Fruit fly (Drosophila melanogaster) whole organism, prepupa: ENCODE results near the gene CG14286.

Source experiments
- CG15336 ChIP-seq: fragments of 200-800 bp; sonication (Bioruptor generic); IDR thresholded peaks from 2 replicates; pipeline ENCODE4 v1.3.6; 2022; ENCODE audit warnings: missing biosample characterization, missing genetic modification characterization
- CG9139 ChIP-seq: fragments of 200-800 bp; sonication (Bioruptor generic); optimal IDR thresholded peaks from 3 replicates; lab custom pipeline; 2017; ENCODE audit warnings: missing biosample characterization, mild to moderate bottlenecking, missing genetic modification characterization
- topi ChIP-seq: fragments of 200-800 bp; sonication (Bioruptor generic); optimal IDR thresholded peaks from 3 replicates; lab custom pipeline; 2016; ENCODE audit warnings: missing biosample characterization, missing genetic modification characterization

dm6 chr3R:18997388-18998287 lies 26.3 kb upstream of the CG14286 start:
- no peak for TF ChIP-seq CG9139 (GFP tag; lab: Kevin White, UChicago)
- TF ChIP-seq CG15336 (GFP tag; lab: Robert Waterston, UW): no peak
- TF ChIP-seq topi (GFP tag; lab: Kevin White, UChicago): no peak
